Worm (Caenorhabditis elegans) whole organism, late embryonic: ENCODE data around the gene F26G1.9.

Experiments used
- C08G9.2 ChIP-seq: sonication (generic microtip); optimal IDR thresholded peaks from 2 replicates; lab custom pipeline; 2016; ENCODE audit warnings: mild to moderate bottlenecking, missing genetic modification characterization, moderate library complexity, missing compliant biosample characterization
- C38D4.7 ChIP-seq: fragments of 200-800 bp; sonication (Bioruptor generic); optimal IDR thresholded peaks from 2 replicates; lab custom pipeline; 2018; ENCODE audit warnings: mild to moderate bottlenecking, missing genetic modification characterization, moderate library complexity, missing compliant biosample characterization
- F13H6.1 ChIP-seq: sonication (generic microtip); optimal IDR thresholded peaks from 2 replicates; lab custom pipeline; 2016; ENCODE audit warnings: missing genetic modification characterization, missing compliant biosample characterization
- Y22D7AL.16 ChIP-seq: sonication (generic microtip); optimal IDR thresholded peaks from 2 replicates; lab custom pipeline; 2016; ENCODE audit warnings: missing genetic modification characterization, missing compliant biosample characterization
- ceh-18 ChIP-seq: sonication (generic microtip); optimal IDR thresholded peaks from 2 replicates; lab custom pipeline; 2016; ENCODE audit warnings: missing genetic modification characterization, missing compliant biosample characterization
- ceh-2 ChIP-seq: sonication (generic microtip); optimal IDR thresholded peaks from 2 replicates; lab custom pipeline; 2016; ENCODE audit warnings: missing genotype, missing genetic modification characterization, missing compliant biosample characterization
- ceh-30 ChIP-seq: fragments of 150-350 bp; optimal IDR thresholded peaks from 2 replicates; lab custom pipeline; 2014; ENCODE audit warnings: missing biosample characterization, missing genetic modification characterization
- ceh-34 ChIP-seq: sonication (generic microtip); optimal IDR thresholded peaks from 2 replicates; lab custom pipeline; 2016; ENCODE audit warnings: mild to moderate bottlenecking, missing genetic modification characterization, missing compliant biosample characterization
- ceh-45 ChIP-seq: fragments of 200-800 bp; sonication (Bioruptor generic); IDR thresholded peaks from 2 replicates; pipeline ENCODE4 v1.3.6; 2022; ENCODE audit warnings: missing genetic modification reagents, missing genetic modification characterization, missing compliant biosample characterization
- che-1 ChIP-seq: sonication (generic microtip); optimal IDR thresholded peaks from 2 replicates; lab custom pipeline; 2016; ENCODE audit warnings: mild to moderate bottlenecking, missing genetic modification characterization, missing compliant biosample characterization
- elt-2 ChIP-seq: sonication (generic microtip); optimal IDR thresholded peaks from 2 replicates; lab custom pipeline; 2016; ENCODE audit warnings: missing genetic modification reagents, missing genetic modification characterization, missing compliant biosample characterization
- elt-4 ChIP-seq: sonication (generic microtip); optimal IDR thresholded peaks from 2 replicates; lab custom pipeline; 2016; ENCODE audit warnings: missing genetic modification characterization, missing compliant biosample characterization
- fax-1 ChIP-seq: sonication (generic microtip); optimal IDR thresholded peaks from 2 replicates; lab custom pipeline; 2016; ENCODE audit warnings: missing genotype, missing genetic modification characterization, missing compliant biosample characterization
- fkh-6 ChIP-seq: sonication (generic microtip); optimal IDR thresholded peaks from 2 replicates; lab custom pipeline; 2016; ENCODE audit warnings: missing genetic modification characterization, missing compliant biosample characterization
- hlh-15 ChIP-seq: sonication (generic microtip); optimal IDR thresholded peaks from 2 replicates; lab custom pipeline; 2016; ENCODE audit warnings: missing genetic modification characterization, missing compliant biosample characterization
- mec-3 ChIP-seq: sonication (generic microtip); optimal IDR thresholded peaks from 2 replicates; lab custom pipeline; 2016; ENCODE audit warnings: borderline replicate concordance, missing genetic modification characterization, missing compliant biosample characterization
- nhr-11 ChIP-seq: fragments of 150-350 bp; optimal IDR thresholded peaks from 2 replicates; lab custom pipeline; 2014; ENCODE audit warnings: missing biosample characterization, missing genetic modification characterization
- pag-3 ChIP-seq: sonication (generic microtip); optimal IDR thresholded peaks from 2 replicates; lab custom pipeline; 2016; ENCODE audit warnings: missing compliant biosample characterization, missing genetic modification characterization, borderline replicate concordance
- pat-9 ChIP-seq: fragments of 200-800 bp; sonication (Bioruptor generic); optimal IDR thresholded peaks from 2 replicates; lab custom pipeline; 2018; ENCODE audit warnings: mild to moderate bottlenecking, missing genetic modification characterization, moderate library complexity, missing compliant biosample characterization
- ref-2 ChIP-seq: sonication (generic microtip); optimal IDR thresholded peaks from 2 replicates; lab custom pipeline; 2016; ENCODE audit warnings: missing genetic modification characterization, missing compliant biosample characterization
- sdc-2 ChIP-seq: sonication (generic microtip); optimal IDR thresholded peaks from 2 replicates; lab custom pipeline; 2016; ENCODE audit warnings: missing genotype, missing genetic modification characterization, missing compliant biosample characterization
- syd-9 ChIP-seq: sonication (generic microtip); optimal IDR thresholded peaks from 2 replicates; lab custom pipeline; 2016; ENCODE audit warnings: mild to moderate bottlenecking, missing genetic modification characterization, moderate library complexity, missing compliant biosample characterization
- ttx-3 ChIP-seq: sonication (generic microtip); optimal IDR thresholded peaks from 2 replicates; lab custom pipeline; 2016; ENCODE audit warnings: missing genetic modification reagents, missing genetic modification characterization, missing compliant biosample characterization
- unc-42 ChIP-seq: sonication (generic microtip); optimal IDR thresholded peaks from 2 replicates; lab custom pipeline; 2016; ENCODE audit warnings: missing genotype, missing genetic modification characterization, missing compliant biosample characterization
- unc-55 ChIP-seq: sonication (generic microtip); optimal IDR thresholded peaks from 2 replicates; lab custom pipeline; 2017; ENCODE audit warnings: missing biosample characterization, missing genetic modification reagents, missing genetic modification characterization
- unc-86 ChIP-seq: sonication (generic microtip); optimal IDR thresholded peaks from 2 replicates; lab custom pipeline; 2016; ENCODE audit warnings: missing genetic modification characterization, missing compliant biosample characterization

The F26G1.9 gene

DNA sequence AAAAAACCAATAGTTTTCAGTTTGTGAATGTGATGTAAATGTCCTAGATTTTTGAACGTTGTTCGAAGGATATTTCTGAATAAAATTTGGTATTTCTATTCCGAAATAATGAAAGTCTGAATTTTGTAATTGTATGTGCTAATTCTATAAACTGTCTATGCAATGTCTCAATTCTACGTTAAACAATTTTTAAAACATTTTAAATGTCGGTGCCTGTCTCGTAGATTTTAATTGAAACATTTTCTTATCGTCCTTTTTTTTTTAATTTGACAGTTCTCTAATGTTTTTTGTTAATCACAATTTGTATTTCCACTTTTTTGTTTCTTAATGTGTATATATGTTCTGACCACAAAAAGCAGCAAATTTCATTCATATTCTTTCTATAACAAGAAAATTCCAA, 44.1 kb downstream of the F26G1.9 start, which contains the start of gene F41C3.7:
Gene F41C3.7 (plus strand): TSS at position 301 of the 400 bp plus-strand sequence.
- TF ChIP-seq hlh-15 (tag; lab: Kevin White, UChicago) = no peak
- TF ChIP-seq C38D4.7 (GFP tag; lab: Kevin White, UChicago) = no peak
- TF ChIP-seq sdc-2 = no peak
- TF ChIP-seq pag-3 (tag; lab: Kevin White, UChicago) = no peak
- TF ChIP-seq fax-1 (tag; lab: Kevin White, UChicago) = no peak
- TF ChIP-seq elt-4 (tag; lab: Kevin White, UChicago) = no peak
- TF ChIP-seq Y22D7AL.16 = no peak
- no peak for TF ChIP-seq syd-9 (tag; lab: Kevin White, UChicago)
- no peak for TF ChIP-seq ceh-45 (GFP tag; lab: Robert Waterston, UW)
- TF ChIP-seq F13H6.1 (tag; lab: Kevin White, UChicago) = no peak
- TF ChIP-seq fkh-6 (tag; lab: Kevin White, UChicago) = no peak
- no peak for TF ChIP-seq unc-86 (tag; lab: Kevin White, UChicago)
- no peak for TF ChIP-seq ttx-3 (tag; lab: Kevin White, UChicago)
- no peak for TF ChIP-seq mec-3 (tag; lab: Kevin White, UChicago)
- no peak for TF ChIP-seq ceh-2 (tag; lab: Kevin White, UChicago)
- TF ChIP-seq ceh-34 = no peak
- no peak for TF ChIP-seq C08G9.2

DNA sequence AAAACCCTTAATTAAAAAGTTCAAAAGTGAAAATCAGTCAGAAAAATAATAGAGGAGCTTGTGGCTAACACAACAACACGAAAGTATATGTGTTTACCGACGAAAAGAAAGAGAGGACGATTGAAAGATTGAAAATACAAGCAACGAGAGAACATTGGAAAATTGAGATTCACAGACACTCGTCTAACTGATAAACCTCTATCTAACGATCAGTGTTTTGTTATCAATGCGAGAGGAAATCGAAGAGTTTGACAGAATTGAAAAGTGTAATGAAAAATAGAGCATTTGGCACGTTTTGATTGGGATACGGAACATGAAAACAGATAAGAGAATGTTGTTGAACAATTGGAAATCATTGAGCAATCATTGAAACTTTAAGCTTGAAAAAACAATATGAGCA, 45.1 kb downstream of the F26G1.9 start:
- no peak for TF ChIP-seq unc-42 (tag; lab: Kevin White, UChicago)
- TF ChIP-seq nhr-11 = no peak
- TF ChIP-seq pat-9 = no peak
- TF ChIP-seq unc-55 = no peak
- no peak for TF ChIP-seq C08G9.2
- TF ChIP-seq ceh-2 (tag; lab: Kevin White, UChicago) = no peak
- TF ChIP-seq elt-2 (tag; lab: Kevin White, UChicago) = peak; percentile 93

ce11 chrII:4727769-4728168, 46.0 kb downstream of the F26G1.9 start, which contains the start of gene ttr-41:
Gene ttr-41 (minus strand): TSS chrII:4727869.
- TF ChIP-seq F13H6.1 (tag; lab: Kevin White, UChicago) = no peak
- TF ChIP-seq ref-2 = no peak
- no peak for TF ChIP-seq ceh-30

DNA sequence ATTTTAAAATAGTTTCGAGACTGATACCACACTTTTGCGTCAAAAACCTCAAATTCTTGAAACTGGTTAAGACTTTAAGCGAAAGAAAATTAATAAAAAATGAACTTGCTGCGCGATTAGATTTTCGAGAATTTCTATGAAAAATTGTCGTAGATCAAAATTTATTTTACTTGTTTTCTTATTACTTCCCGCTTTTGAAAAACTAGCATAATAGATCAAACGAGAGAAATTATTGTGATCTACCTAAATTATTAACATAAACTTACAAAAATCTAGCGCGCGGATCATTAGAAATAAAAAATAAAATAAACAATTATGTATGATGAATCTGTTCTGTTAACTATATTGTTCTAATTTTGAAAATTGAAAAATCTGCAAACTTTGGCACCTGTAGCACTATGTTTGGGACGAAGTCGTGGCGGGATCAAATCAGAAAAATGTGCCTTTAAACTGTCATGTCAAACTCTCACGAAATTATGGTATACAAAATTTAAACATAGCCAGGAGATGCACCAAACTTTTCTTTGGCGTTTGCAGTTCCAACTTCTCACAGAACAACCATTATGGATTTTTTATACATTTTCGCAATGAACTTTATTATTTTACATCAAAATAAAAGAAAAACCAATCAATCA, 46.9 kb downstream of the F26G1.9 start:
- no peak for TF ChIP-seq che-1 (tag; lab: Kevin White, UChicago)

DNA sequence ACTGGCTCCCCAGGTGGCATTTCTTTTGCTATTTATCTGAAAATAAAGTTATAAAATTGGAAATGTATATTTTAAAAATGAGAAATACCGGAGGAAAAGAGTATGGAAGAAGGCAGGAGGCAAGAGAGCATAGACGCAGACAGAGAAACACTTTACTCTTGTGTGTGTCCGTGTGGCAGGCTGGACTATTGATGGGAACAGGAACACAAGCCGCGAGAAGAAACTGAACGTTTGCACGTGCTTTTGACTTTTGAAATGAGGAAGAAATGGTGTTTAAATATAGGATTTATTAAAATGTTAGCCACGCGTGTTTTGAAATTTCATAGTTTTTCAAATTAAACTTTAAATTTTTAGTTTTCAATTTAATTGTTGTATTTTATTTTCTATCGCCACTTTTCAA, 47.7 kb downstream of the F26G1.9 start, which contains the start of gene F10G7.10:
Gene F10G7.10 (minus strand): TSS at position 145 of the 400 bp plus-strand sequence.
- no peak for TF ChIP-seq ceh-18 (tag; lab: Kevin White, UChicago)
